Worm (Caenorhabditis elegans) whole organism, L4/young adult: ENCODE measurements around the gene top-3.

Experiments
- W03F9.2 ChIP-seq: fragments of 150-350 bp; optimal IDR thresholded peaks from 2 replicates; lab custom pipeline; 2014; ENCODE audit warnings: missing biosample characterization, missing genetic modification characterization
- dao-5 ChIP-seq: sonication (generic microtip); optimal IDR thresholded peaks from 2 replicates; lab custom pipeline; 2016; ENCODE audit warnings: missing genotype, missing genetic modification characterization, moderate library complexity, missing compliant biosample characterization
- him-1 ChIP-seq: sonication (generic microtip); optimal IDR thresholded peaks from 2 replicates; lab custom pipeline; 2016; ENCODE audit warnings: missing genotype, missing genetic modification reagents, missing genetic modification characterization, missing compliant biosample characterization

- TF ChIP-seq dao-5: no peak
- TF ChIP-seq him-1 (tag; lab: Kevin White, UChicago): no peak
- no peak for TF ChIP-seq W03F9.2 (tag; lab: Kevin White, UChicago)
Observed at ce11 chrIII:11999543-11999942, 39.6 kb upstream of the top-3 start.
